Fruit fly (Drosophila melanogaster) whole organism, embryonic: ENCODE measurements around the gene Nmdar2.
A peak's percentile ranks its signal among the peaks of the same experiment; 100 is the strongest.

Experiments
- CG11398 ChIP-seq: fragments of 200-800 bp; sonication (Bioruptor generic); optimal IDR thresholded peaks from 2 replicates; lab custom pipeline; 2016; ENCODE audit warnings: missing biosample characterization, missing genetic modification characterization
- CG11456 ChIP-seq: fragments of 200-800 bp; sonication (Bioruptor generic); IDR thresholded peaks from 3 replicates; pipeline ENCODE4 v1.3.6; 2022; ENCODE audit warnings: missing biosample characterization, missing genetic modification characterization
- CG12071 ChIP-seq: fragments of 200-800 bp; sonication (Bioruptor generic); optimal IDR thresholded peaks from 3 replicates; lab custom pipeline; 2018; ENCODE audit warnings: missing biosample characterization, mild to moderate bottlenecking, missing genetic modification characterization
- CG13123 ChIP-seq: fragments of 200-800 bp; sonication (Bioruptor generic); optimal IDR thresholded peaks from 2 replicates; lab custom pipeline; 2016; ENCODE audit warnings: missing biosample characterization, missing genetic modification characterization
- CG15269 ChIP-seq: fragments of 200-800 bp; sonication (Bioruptor generic); optimal IDR thresholded peaks from 2 replicates; lab custom pipeline; 2018; ENCODE audit warnings: missing biosample characterization, mild to moderate bottlenecking, missing genetic modification characterization, moderate library complexity
- CG17186 ChIP-seq: fragments of 200-800 bp; sonication (Bioruptor generic); optimal IDR thresholded peaks from 3 replicates; lab custom pipeline; 2017; ENCODE audit warnings: missing biosample characterization, missing genetic modification reagents, missing genetic modification characterization
- CG17361 ChIP-seq: fragments of 200-800 bp; sonication (Bioruptor generic); IDR thresholded peaks from 3 replicates; pipeline ENCODE4 v1.3.6; 2022; ENCODE audit warnings: missing biosample characterization, missing genetic modification characterization
- CG2712 ChIP-seq: fragments of 200-800 bp; optimal IDR thresholded peaks from 3 replicates; lab custom pipeline; 2019; ENCODE audit warnings: missing biosample characterization, mild to moderate bottlenecking, missing genetic modification characterization, moderate library complexity
- CG30431 ChIP-seq: fragments of 200-800 bp; sonication (Bioruptor generic); optimal IDR thresholded peaks from 2 replicates; lab custom pipeline; 2017; ENCODE audit warnings: missing biosample characterization, missing genetic modification characterization
- CG32767 ChIP-seq: fragments of 200-800 bp; sonication (Bioruptor generic); IDR thresholded peaks from 2 replicates; pipeline ENCODE4 v1.3.6; 2022; ENCODE audit warnings: missing biosample characterization, missing genetic modification characterization
- CG34376 ChIP-seq: fragments of 200-800 bp; sonication (Bioruptor generic); optimal IDR thresholded peaks from 2 replicates; lab custom pipeline; 2018; ENCODE audit warnings: missing biosample characterization, mild to moderate bottlenecking, missing genetic modification characterization
- CG34422 ChIP-seq: fragments of 200-800 bp; sonication (Bioruptor generic); IDR thresholded peaks from 3 replicates; pipeline ENCODE4 v1.3.6; 2022; ENCODE audit warnings: missing biosample characterization, missing genetic modification characterization
- CG42726 ChIP-seq: fragments of 200-800 bp; sonication (Bioruptor generic); IDR thresholded peaks from 2 replicates; pipeline ENCODE4 v1.3.6; 2022; ENCODE audit warnings: missing biosample characterization, missing genetic modification characterization; ENCODE audit not compliant: partially characterized antibody
- CG6654 ChIP-seq: fragments of 200-800 bp; sonication (Bioruptor generic); optimal IDR thresholded peaks from 2 replicates; lab custom pipeline; 2017; ENCODE audit warnings: missing biosample characterization, mild to moderate bottlenecking, missing genetic modification characterization
- CG7271 ChIP-seq: fragments of 200-800 bp; sonication (Bioruptor generic); optimal IDR thresholded peaks from 2 replicates; lab custom pipeline; 2018; ENCODE audit warnings: missing biosample characterization, mild to moderate bottlenecking, missing genetic modification characterization, moderate library complexity
- CG8359 ChIP-seq: fragments of 200-800 bp; sonication (Bioruptor generic); optimal IDR thresholded peaks from 2 replicates; lab custom pipeline; 2017; ENCODE audit warnings: missing biosample characterization, mild to moderate bottlenecking, missing genetic modification characterization, borderline replicate concordance
- CG8388 ChIP-seq: fragments of 200-800 bp; sonication (Bioruptor generic); optimal IDR thresholded peaks from 2 replicates; lab custom pipeline; 2019; ENCODE audit warnings: missing biosample characterization, mild to moderate bottlenecking, missing genetic modification characterization, moderate library complexity
- CG9215 ChIP-seq: fragments of 200-800 bp; sonication (Bioruptor generic); IDR thresholded peaks from 2 replicates; pipeline ENCODE4 v1.3.6; 2022; ENCODE audit warnings: missing biosample characterization, missing genetic modification characterization
- CTCF ChIP-seq: fragments of 200-800 bp; sonication (Bioruptor generic); optimal IDR thresholded peaks from 2 replicates; lab custom pipeline; 2017; ENCODE audit warnings: missing biosample characterization, mild to moderate bottlenecking, missing genetic modification characterization, moderate library complexity
- Dp ChIP-seq: fragments of 200-800 bp; sonication (Bioruptor generic); optimal IDR thresholded peaks from 2 replicates; lab custom pipeline; 2018; ENCODE audit warnings: missing biosample characterization, mild to moderate bottlenecking, missing genetic modification characterization, moderate library complexity
- Fer1 ChIP-seq: fragments of 200-800 bp; sonication (Bioruptor generic); optimal IDR thresholded peaks from 2 replicates; lab custom pipeline; 2017; ENCODE audit warnings: missing biosample characterization, mild to moderate bottlenecking, missing genetic modification characterization
- HLH4C ChIP-seq: fragments of 200-800 bp; sonication (Bioruptor generic); IDR thresholded peaks from 3 replicates; pipeline ENCODE4 v1.3.6; 2022; ENCODE audit warnings: missing biosample characterization, missing genetic modification characterization; ENCODE audit not compliant: partially characterized antibody
- Hey ChIP-seq: fragments of 200-800 bp; sonication (Bioruptor generic); optimal IDR thresholded peaks from 3 replicates; lab custom pipeline; 2018; ENCODE audit warnings: missing biosample characterization, mild to moderate bottlenecking, missing genetic modification characterization
- Mes4 ChIP-seq: fragments of 200-800 bp; sonication (Bioruptor generic); optimal IDR thresholded peaks from 2 replicates; lab custom pipeline; 2016; ENCODE audit warnings: missing biosample characterization, missing genetic modification characterization
- Nf-YC ChIP-seq: fragments of 200-800 bp; optimal IDR thresholded peaks from 3 replicates; lab custom pipeline; 2019; ENCODE audit warnings: missing biosample characterization, mild to moderate bottlenecking, missing genetic modification characterization, moderate library complexity
- PHDP ChIP-seq: fragments of 200-800 bp; sonication (Bioruptor generic); optimal IDR thresholded peaks from 3 replicates; lab custom pipeline; 2018; ENCODE audit warnings: missing biosample characterization, mild to moderate bottlenecking, missing genetic modification characterization, moderate library complexity
- Rx ChIP-seq: fragments of 200-800 bp; sonication (Bioruptor generic); IDR thresholded peaks from 2 replicates; pipeline ENCODE4 v1.3.6; 2022; ENCODE audit warnings: missing biosample characterization, missing genetic modification characterization
- Six4 ChIP-seq: fragments of 200-800 bp; sonication (Bioruptor generic); optimal IDR thresholded peaks from 2 replicates; lab custom pipeline; 2016; ENCODE audit warnings: missing biosample characterization, missing genetic modification characterization
- Ssrp ChIP-seq: fragments of 200-800 bp; sonication (Bioruptor generic); optimal IDR thresholded peaks from 2 replicates; lab custom pipeline; 2018; ENCODE audit warnings: missing biosample characterization, mild to moderate bottlenecking, missing genetic modification characterization, moderate library complexity
- Trl ChIP-seq, 3 experiments: fragments of >200 bp in 2 of 3; fragments of 200-800 bp in 1 of 3; sonication (Bioruptor generic) in 1 of 3; optimal IDR thresholded peaks; 2 replicates in 1 of 3; 3 replicates in 2 of 3; lab custom pipeline; 2016 to 2017; ENCODE audit warnings: missing biosample characterization in 1 of 3, missing genetic modification characterization in 1 of 3
- Usf ChIP-seq: fragments of 200-800 bp; sonication (Bioruptor generic); optimal IDR thresholded peaks from 2 replicates; lab custom pipeline; 2017; ENCODE audit warnings: missing genotype, missing biosample characterization, missing genetic modification characterization
- abd-A ChIP-seq: fragments of 200-800 bp; sonication (Bioruptor generic); optimal IDR thresholded peaks from 3 replicates; lab custom pipeline; 2019; ENCODE audit warnings: missing biosample characterization, mild to moderate bottlenecking, missing genetic modification characterization, moderate library complexity
- al ChIP-seq: fragments of 200-800 bp; sonication (Bioruptor generic); IDR thresholded peaks from 2 replicates; pipeline ENCODE4 v1.3.6; 2022; ENCODE audit warnings: missing biosample characterization, missing genetic modification characterization
- ap ChIP-seq: fragments of 200-800 bp; sonication (Bioruptor generic); IDR thresholded peaks from 2 replicates; pipeline ENCODE4 v1.3.6; 2022; ENCODE audit warnings: missing biosample characterization, missing genetic modification characterization
- dimm ChIP-seq: fragments of 200-800 bp; sonication (Bioruptor generic); IDR thresholded peaks from 2 replicates; pipeline ENCODE4 v1.3.6; 2022; ENCODE audit warnings: missing biosample characterization, missing genetic modification characterization
- ems ChIP-seq: fragments of 200-800 bp; sonication (Bioruptor generic); optimal IDR thresholded peaks from 3 replicates; lab custom pipeline; 2016; ENCODE audit warnings: missing biosample characterization, missing genetic modification characterization
- gfzf ChIP-seq: fragments of 200-800 bp; sonication (Bioruptor generic); optimal IDR thresholded peaks from 2 replicates; lab custom pipeline; 2016; ENCODE audit warnings: missing biosample characterization, mild to moderate bottlenecking, missing genetic modification characterization, moderate library complexity
- ham ChIP-seq: fragments of 200-800 bp; sonication (Bioruptor generic); IDR thresholded peaks from 2 replicates; pipeline ENCODE4 v1.3.6; 2022; ENCODE audit warnings: missing biosample characterization, missing genetic modification characterization
- insv ChIP-seq, 2 experiments: fragments of 200-800 bp; sonication (Bioruptor generic); optimal IDR thresholded peaks; 3 replicates each; lab custom pipeline; 2016 to 2018; ENCODE audit warnings: missing biosample characterization in 2 of 2, missing genetic modification characterization in 2 of 2
- jigr1 ChIP-seq: fragments of 200-800 bp; sonication (Bioruptor generic); IDR thresholded peaks from 3 replicates; pipeline ENCODE4 v1.3.6; 2022; ENCODE audit warnings: missing biosample characterization, missing genetic modification characterization
- lbe ChIP-seq: fragments of 200-800 bp; sonication (Bioruptor generic); optimal IDR thresholded peaks from 2 replicates; lab custom pipeline; 2016; ENCODE audit warnings: missing biosample characterization, mild to moderate bottlenecking, missing genetic modification characterization
- org-1 ChIP-seq: fragments of 200-800 bp; sonication (Bioruptor generic); optimal IDR thresholded peaks from 2 replicates; lab custom pipeline; 2017; ENCODE audit warnings: missing biosample characterization, missing genetic modification characterization
- pita ChIP-seq: fragments of 200-800 bp; sonication (Bioruptor generic); optimal IDR thresholded peaks from 2 replicates; lab custom pipeline; 2017; ENCODE audit warnings: missing biosample characterization, mild to moderate bottlenecking, missing genetic modification characterization
- pnt ChIP-seq: fragments of 200-800 bp; sonication (Bioruptor generic); optimal IDR thresholded peaks from 3 replicates; lab custom pipeline; 2016; ENCODE audit warnings: missing biosample characterization, missing genetic modification characterization
- rib ChIP-seq: fragments of 200-800 bp; sonication (Bioruptor generic); IDR thresholded peaks from 2 replicates; pipeline ENCODE4 v1.3.6; 2022; ENCODE audit warnings: missing biosample characterization, missing genetic modification characterization
- run ChIP-seq: fragments of 200-800 bp; sonication (Bioruptor generic); optimal IDR thresholded peaks from 3 replicates; lab custom pipeline; 2018; ENCODE audit warnings: missing biosample characterization, mild to moderate bottlenecking, missing genetic modification characterization
- sim ChIP-seq: fragments of 200-800 bp; sonication (Bioruptor generic); IDR thresholded peaks from 2 replicates; pipeline ENCODE4 v1.3.6; 2022; ENCODE audit warnings: missing biosample characterization, missing genetic modification characterization
- sob ChIP-seq: fragments of 200-800 bp; sonication (Bioruptor generic); IDR thresholded peaks from 2 replicates; pipeline ENCODE4 v1.3.6; 2022; ENCODE audit warnings: missing biosample characterization, missing genetic modification characterization
- tap ChIP-seq: fragments of 200-800 bp; optimal IDR thresholded peaks from 3 replicates; lab custom pipeline; 2019; ENCODE audit warnings: missing biosample characterization, mild to moderate bottlenecking, missing genetic modification characterization, moderate library complexity
- wor ChIP-seq: fragments of 200-800 bp; sonication (Bioruptor generic); IDR thresholded peaks from 2 replicates; pipeline ENCODE4 v1.3.6; 2022; ENCODE audit warnings: missing biosample characterization, missing genetic modification characterization
- zen2 ChIP-seq: fragments of 200-800 bp; sonication (Bioruptor generic); IDR thresholded peaks from 3 replicates; pipeline ENCODE4 v1.3.6; 2022; ENCODE audit warnings: missing biosample characterization, missing genetic modification characterization; ENCODE audit not compliant: partially characterized antibody

Nmdar2 gene

DNA sequence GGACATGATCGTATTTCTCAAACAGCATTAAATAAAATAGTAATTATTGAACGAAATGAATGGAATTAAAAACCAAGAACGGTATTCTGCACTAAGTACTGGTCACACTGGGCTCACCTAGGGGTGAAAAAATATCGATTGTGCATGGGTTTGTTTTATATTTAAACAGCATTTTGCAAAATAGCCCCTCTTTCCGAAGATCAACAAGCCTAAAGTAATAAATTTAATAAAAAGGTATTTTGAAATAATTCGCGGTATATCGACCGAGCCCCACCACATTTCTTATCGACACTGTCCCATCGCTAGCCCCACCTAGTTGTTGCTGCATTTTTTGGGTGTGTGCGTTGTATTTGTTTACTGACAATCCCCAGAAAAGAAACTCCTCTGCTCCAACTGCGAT, 37.0 kb downstream of the Nmdar2 start, which contains the start of gene pck (continued):
- peak; percentile 51 for TF ChIP-seq Fer1 (GFP tag; lab: Kevin White, UChicago)
- peak; percentile 6 for TF ChIP-seq CG30431
- TF ChIP-seq sim (GFP tag; lab: Robert Waterston, UW) = no peak
- no peak for TF ChIP-seq wor (GFP tag; lab: Robert Waterston, UW)
- peak; percentile 71 for TF ChIP-seq ems
- TF ChIP-seq dimm (GFP tag; lab: Robert Waterston, UW) = no peak
- TF ChIP-seq sob = peak; percentile 63; the same call in 1 of the 2 replicates
- TF ChIP-seq tap (tag; lab: Kevin White, UChicago) = no peak
- peak; percentile 60 for TF ChIP-seq pnt (GFP tag; lab: Kevin White, UChicago)
- peak; percentile 50; the same call in 1 of the 2 replicates for TF ChIP-seq Rx
- peak; percentile 63 for TF ChIP-seq gfzf (GFP tag; lab: Kevin White, UChicago)
- TF ChIP-seq pita (GFP tag; lab: Kevin White, UChicago) = no peak
- TF ChIP-seq abd-A = no peak
- no peak for TF ChIP-seq ham (GFP tag; lab: Robert Waterston, UW)
- TF ChIP-seq CG8359 (GFP tag; lab: Kevin White, UChicago) = no peak
- peak; percentile 70 for TF ChIP-seq CG2712 (tag; lab: Kevin White, UChicago)
- no peak for TF ChIP-seq Usf
- peak; percentile 78 for TF ChIP-seq CG17186
- TF ChIP-seq Six4 = peak; percentile 47
- TF ChIP-seq CG11398 (GFP tag; lab: Kevin White, UChicago) = peak; percentile 40
- TF ChIP-seq CTCF = peak; percentile 26
- TF ChIP-seq CG8388 = peak; percentile 64
- no peak for TF ChIP-seq Hey (tag; lab: Kevin White, UChicago)
- TF ChIP-seq run (tag; lab: Kevin White, UChicago) = no peak
- TF ChIP-seq PHDP = peak; percentile 40
- no peak for TF ChIP-seq Trl (optimal IDR thresholded peaks at IDR 0.05; lab: Kevin White, UChicago)
- peak; percentile 68 for TF ChIP-seq Trl (GFP tag; optimal IDR thresholded peaks at IDR 0.05; lab: Kevin White, UChicago)
- peak; percentile 70; the same call in 2 of the 3 replicates for TF ChIP-seq CG34422 (GFP tag; lab: Robert Waterston, UW)
- TF ChIP-seq CG17361 = peak; percentile 48; the same call in 1 of the 3 replicates
- TF ChIP-seq Nf-YC = peak; percentile 31
- TF ChIP-seq lbe (GFP tag; lab: Kevin White, UChicago) = peak; percentile 55
- peak; percentile 49 for TF ChIP-seq CG7271
- TF ChIP-seq jigr1 = no peak
- no peak; the same call in 2 of the 3 replicates for TF ChIP-seq zen2 (GFP tag; lab: Robert Waterston, UW)
- TF ChIP-seq al = peak; percentile 60
- TF ChIP-seq rib (GFP tag; lab: Robert Waterston, UW) = no peak
- peak; percentile 35 for TF ChIP-seq Mes4
- TF ChIP-seq CG11456 (GFP tag; lab: Robert Waterston, UW) = no peak
- TF ChIP-seq org-1 = no peak
- TF ChIP-seq CG15269 (tag; lab: Kevin White, UChicago) = peak; percentile 35
- no peak for TF ChIP-seq CG42726 (GFP tag; lab: Robert Waterston, UW)
- TF ChIP-seq CG6654 (GFP tag; lab: Kevin White, UChicago) = no peak
- no peak for TF ChIP-seq CG12071 (GFP tag; lab: Kevin White, UChicago)
- peak; percentile 58 for TF ChIP-seq Dp (GFP tag; lab: Kevin White, UChicago)
- peak; percentile 65 for TF ChIP-seq CG32767
- peak; percentile 52 for TF ChIP-seq CG9215
- no peak for TF ChIP-seq insv (GFP tag; optimal IDR thresholded peaks at IDR 0.05; lab: Kevin White, UChicago)
- peak; percentile 11 for TF ChIP-seq CG34376
- peak; percentile 25 for TF ChIP-seq Ssrp (tag; lab: Kevin White, UChicago)
- TF ChIP-seq HLH4C = peak; percentile 56; the same call in 2 of the 3 replicates
- no peak for TF ChIP-seq ap
- peak; percentile 52 for TF ChIP-seq CG13123 (GFP tag; lab: Kevin White, UChicago)
